Worm (Caenorhabditis elegans): ENCODE data around the gene C31A11.13.

- TF ChIP-seq elt-3 (tag; optimal IDR thresholded peaks at IDR 0.05): no peak
- TF ChIP-seq unc-39 (tag; optimal IDR thresholded peaks at IDR 0.05): no peak
- TF ChIP-seq nhr-76 (tag; optimal IDR thresholded peaks at IDR 0.05): no peak
- TF ChIP-seq unc-62 (GFP tag; optimal IDR thresholded peaks at IDR 0.05): no peak
- no peak for TF ChIP-seq nhr-12 (tag; optimal IDR thresholded peaks at IDR 0.05)
- TF ChIP-seq nhr-11 (tag; optimal IDR thresholded peaks at IDR 0.05): no peak
- TF ChIP-seq egl-27 (tag; optimal IDR thresholded peaks at IDR 0.05): no peak
- TF ChIP-seq fos-1 (tag; optimal IDR thresholded peaks at IDR 0.05): no peak
- TF ChIP-seq ama-1 (optimal IDR thresholded peaks at IDR 0.05): no peak
- TF ChIP-seq ceh-16 (tag; optimal IDR thresholded peaks at IDR 0.05): no peak
- no peak for TF ChIP-seq ceh-82 (tag; optimal IDR thresholded peaks at IDR 0.05)
These were observed 7.2 kb upstream of the C31A11.13 start, which contains the start of gene oac-7 for ce11 chrV:16309523-16309922.
